Worm (Caenorhabditis elegans): ENCODE data around the gene Y57A10B.7.

Gene Y57A10B.7

DNA sequence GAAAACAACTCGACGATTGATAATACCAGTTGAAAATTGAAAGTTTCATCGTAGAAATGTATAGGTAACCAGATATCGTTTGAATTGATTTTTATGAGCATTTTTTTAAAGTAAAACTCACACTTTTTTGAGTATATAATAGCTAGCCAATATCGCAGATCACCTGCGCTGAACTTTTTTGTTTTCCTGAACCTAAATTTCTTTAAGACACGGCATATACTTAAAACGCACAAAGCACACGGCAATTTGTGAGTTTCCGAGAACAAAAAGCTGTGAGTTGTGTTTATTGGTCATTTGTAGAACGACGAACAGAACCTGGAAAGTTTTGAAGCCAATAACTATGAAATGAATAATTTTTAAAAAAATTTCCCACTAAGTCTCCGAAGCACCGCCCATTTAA, 8.2 kb upstream of the Y57A10B.7 start, which contains the start of gene sre-29:
sre-29 (minus strand) TSS at position 101 of the 400 bp plus-strand sequence.
- no peak for TF ChIP-seq unc-62 (GFP tag; optimal IDR thresholded peaks at IDR 0.05)

DNA sequence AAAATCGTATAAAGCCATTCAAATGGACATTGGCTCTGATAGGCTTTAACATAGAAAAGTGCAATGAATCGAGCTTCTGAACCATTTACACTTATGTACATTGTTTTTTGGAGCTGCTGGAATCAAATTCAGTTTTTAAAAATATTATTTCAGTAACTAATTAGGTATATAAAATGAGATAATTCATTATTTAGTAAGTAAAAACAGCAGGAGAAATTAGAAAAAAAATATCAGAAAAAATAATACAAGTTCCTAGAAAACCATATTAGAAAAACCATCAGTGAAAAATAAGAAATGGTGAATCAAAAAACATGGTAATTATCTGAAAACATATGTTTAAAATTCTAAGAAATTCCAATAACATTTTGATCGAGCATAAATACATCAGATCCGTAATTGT, 4.1 kb upstream of the Y57A10B.7 start, which contains the start of gene F57G9.7:
F57G9.7 (minus strand) TSS at position 101 of the 400 bp plus-strand sequence.
- TF ChIP-seq unc-62 (GFP tag; optimal IDR thresholded peaks at IDR 0.05): no peak

DNA sequence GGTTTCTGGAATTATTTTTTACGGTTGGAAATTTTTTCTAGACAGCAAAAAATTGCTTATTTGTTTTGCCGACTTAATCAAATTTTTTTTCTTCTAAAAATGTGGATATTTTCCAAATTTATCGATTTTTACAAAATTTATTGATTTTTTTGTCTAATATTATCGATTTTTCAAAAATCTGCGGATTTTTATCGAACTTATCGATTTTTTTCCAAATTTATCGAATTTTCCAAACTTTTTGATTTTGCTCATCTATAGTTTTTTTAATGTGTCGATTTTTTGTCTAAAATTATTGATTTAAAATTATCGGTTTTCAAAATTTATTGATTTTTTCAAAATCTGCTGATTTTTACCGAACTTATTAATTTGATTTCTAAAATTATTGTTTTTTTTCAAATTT, 548 bp upstream of the Y57A10B.7 start:
- TF ChIP-seq unc-62 (GFP tag; optimal IDR thresholded peaks at IDR 0.05): no peak

DNA sequence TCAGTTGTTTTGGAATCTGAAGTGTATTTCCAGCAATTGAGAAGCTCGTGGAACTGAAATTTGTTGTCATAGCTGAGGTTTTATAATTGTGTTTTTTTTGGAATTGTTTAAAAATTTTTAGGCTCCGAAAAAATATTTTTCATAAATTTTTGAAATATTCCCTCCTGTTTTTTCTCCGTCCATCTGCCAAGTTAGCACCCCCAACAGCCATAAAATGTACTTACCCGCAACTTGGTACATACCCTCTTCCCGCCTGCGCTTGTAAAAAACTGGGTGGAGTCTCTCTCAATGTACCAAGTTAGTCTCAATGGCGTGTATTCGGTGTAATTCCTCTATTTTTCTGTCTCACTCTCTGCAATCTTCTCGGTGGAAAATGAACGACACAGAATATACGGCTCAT, 3.8 kb downstream of the Y57A10B.7 start, which contains the start of gene Y57A10B.6:
Y57A10B.6 (plus strand) TSS at position 301 of the 400 bp plus-strand sequence.
- no peak for TF ChIP-seq unc-62 (GFP tag; optimal IDR thresholded peaks at IDR 0.05)

DNA sequence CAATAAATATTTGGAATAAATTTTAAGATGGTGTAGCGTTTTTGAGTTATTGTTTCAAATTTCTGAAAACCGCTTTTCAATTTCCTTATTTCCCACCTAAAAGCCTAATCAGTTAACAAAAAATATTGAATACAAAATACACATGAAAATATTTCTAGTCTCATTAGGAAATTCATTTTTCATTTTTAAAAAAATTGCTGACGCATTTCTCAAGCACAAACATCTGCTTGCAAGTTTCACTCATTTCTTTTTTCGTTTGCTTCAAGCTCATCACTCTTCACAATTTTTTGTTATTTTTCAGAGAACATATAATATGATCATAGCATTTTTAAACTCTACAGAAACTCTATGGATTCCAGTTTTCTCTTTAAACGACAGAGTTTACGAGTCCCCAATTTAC, 5.6 kb downstream of the Y57A10B.7 start, which contains the start of gene sre-41:
sre-41 (plus strand) TSS at position 301 of the 400 bp plus-strand sequence.
- no peak for TF ChIP-seq unc-62 (GFP tag; optimal IDR thresholded peaks at IDR 0.05)

DNA sequence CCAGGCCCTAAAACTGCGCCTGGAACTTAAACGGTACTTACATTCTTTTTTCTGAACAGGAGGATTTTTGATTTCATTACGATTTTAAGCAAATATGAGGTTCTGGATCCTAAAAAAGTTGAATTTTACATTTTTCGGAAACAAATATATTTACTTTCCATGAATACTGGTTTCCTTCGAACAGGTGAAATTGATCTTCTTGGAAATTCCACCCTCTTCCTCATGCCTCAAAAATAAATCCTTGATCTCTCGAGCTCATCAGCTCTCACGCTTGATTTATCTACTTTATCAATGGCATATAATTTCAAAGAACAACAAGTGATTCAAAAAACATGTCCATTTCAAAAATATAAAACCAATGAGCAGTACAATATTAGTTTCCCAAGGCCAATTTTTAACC, 6.1 kb downstream of the Y57A10B.7 start:
- no peak for TF ChIP-seq unc-62 (GFP tag; optimal IDR thresholded peaks at IDR 0.05)

DNA sequence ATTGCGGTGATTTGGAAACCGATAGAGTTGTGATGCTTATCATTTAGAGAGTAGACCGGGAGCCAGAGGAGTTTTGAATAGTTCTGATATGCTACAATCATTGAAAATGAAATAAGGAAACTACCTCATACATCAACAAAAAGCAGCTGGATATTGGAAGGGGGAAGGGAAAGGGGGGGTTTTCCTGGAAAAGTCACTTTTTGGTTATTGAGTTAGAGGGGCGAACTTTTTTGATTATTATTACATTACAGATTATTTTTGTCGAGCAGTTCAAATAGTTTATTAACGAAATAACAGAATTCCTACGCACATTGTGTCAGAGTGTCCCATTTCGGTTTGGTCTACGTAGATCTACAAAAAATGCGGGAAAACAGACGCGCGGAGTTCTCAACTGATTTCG, 6.8 kb downstream of the Y57A10B.7 start, which contains the start of gene sre-42:
sre-42 (minus strand) TSS at position 101 of the 400 bp plus-strand sequence.
- no peak for TF ChIP-seq unc-62 (GFP tag; optimal IDR thresholded peaks at IDR 0.05)

DNA sequence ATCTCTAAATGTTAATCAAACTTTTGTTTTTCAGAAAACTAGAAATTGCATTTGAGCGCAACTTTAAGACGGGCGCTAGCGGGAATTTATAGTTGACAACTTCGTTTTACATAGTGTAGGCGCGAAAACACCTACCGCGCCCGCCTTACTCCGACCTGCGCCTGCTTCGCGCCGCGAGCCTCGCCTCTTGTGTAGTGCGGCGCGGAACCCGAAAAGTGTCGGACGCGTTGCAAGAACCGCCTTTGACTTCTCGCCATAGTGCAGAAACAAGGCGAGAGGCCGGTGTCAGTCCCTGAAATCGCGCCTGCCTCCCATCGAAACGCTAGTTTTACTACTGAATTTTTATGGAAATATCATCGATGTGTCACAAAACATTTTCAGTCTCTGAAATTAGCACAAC, 7.8 kb downstream of the Y57A10B.7 start:
- no peak for TF ChIP-seq unc-62 (GFP tag; optimal IDR thresholded peaks at IDR 0.05)

DNA sequence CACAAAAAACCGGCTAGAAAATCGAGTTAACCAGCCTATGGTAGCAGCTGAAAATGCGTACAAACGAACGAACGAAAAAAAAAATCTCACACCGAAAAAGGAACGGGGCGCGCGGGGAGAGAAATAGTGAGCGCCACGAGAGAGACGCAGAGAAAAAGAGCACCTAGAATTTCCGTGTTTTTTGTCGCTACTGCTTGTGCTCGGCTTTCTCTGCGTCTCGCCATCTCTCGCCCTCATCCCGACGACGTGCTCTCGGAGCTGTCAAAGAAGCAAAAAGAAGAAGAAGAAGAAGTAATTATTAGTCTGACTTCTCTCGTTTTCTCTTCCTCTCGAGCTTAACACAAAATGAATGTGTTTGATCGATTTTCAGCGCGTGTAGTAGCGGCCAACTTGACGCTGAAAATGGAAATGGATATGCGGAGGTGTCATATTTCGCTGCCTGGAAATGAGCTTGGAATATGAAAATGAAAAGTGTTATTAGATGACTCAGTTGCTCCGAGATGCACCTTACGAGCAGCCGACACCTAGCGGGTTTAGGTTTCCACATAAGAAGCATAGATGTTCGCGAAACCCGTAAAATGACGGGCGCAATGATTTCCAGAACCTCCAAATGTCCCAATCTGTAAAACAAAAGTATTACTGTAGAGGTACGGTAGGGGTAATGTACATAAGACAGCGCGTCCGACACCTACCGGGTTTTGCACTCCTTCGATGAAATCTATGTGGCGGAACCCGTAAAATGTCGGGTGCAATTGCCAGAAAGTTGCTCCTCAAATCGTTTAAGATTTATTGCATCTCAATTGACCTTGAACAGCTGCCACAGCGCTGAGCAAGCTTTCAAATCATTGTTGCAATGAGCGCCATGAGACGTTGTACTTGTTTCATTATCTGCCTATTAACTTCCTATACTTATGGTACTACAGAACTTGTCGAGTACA, 10.7 kb downstream of the Y57A10B.7 start, which contains the start of gene btb-14:
btb-14 (plus strand) TSS at position 839 of the 938 bp plus-strand sequence.
- no peak for TF ChIP-seq unc-62 (GFP tag; optimal IDR thresholded peaks at IDR 0.05)

DNA sequence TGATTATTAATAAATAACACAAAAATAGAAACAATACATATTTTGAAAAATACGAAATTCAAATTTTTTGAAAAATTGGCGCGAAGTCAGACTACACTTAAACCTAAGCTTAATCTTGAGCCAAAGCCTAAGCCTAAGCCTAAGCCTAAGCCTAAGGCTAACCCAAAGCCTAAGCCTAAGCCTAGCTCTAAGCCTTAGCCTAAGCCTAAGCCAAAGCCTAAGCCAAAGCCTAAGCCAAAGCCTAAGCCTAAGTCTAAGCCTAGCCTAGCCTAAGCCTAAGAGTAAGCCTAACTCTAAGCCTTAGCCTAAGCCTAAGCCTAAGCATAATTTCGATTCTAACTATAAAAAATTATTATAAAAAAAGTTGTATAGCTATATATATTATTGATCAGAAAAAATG, 12.7 kb downstream of the Y57A10B.7 start:
- no peak for TF ChIP-seq unc-62 (GFP tag; optimal IDR thresholded peaks at IDR 0.05)

DNA sequence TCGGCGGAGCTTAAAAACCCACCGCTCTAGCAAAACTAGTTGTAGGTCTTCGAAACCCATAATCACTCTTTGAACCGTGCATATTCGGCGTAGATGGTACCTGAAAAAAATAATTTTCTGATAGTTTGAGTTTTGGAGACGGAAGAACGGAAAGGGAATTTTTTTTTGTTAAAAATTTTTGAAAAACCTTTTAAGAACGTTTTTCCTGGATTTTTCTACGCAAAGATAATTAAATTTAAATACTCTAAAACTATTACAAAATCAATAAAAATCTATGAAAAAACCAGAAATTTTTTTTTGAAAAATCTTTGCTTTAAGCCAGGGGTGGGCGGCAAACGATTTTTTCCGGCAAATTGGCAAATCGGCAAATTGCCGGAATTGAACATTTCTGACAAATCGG, 14.2 kb downstream of the Y57A10B.7 start, which contains the start of gene marc-5:
marc-5 (minus strand) TSS at position 101 of the 400 bp plus-strand sequence.
- TF ChIP-seq unc-62 (GFP tag; optimal IDR thresholded peaks at IDR 0.05): no peak

DNA sequence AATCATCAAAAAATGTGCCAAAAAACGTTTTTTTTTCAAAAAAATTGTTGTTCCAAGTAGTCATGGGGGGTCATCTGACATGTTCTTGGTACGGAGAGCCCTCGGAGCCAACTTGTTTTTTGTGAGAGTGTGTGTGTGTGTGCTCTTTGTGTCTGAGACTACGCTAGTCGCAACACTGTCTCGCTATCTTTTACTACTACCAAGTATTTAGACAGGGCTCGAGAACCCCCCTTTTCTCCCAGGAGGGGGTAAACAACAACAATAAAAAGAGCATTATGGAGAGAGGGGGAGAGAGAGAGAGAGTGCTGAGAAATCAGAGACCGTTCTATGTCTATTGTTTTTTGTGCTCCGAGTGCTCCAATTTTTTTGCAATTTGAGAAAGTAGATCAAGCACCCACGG, 14.8 kb downstream of the Y57A10B.7 start:
- no peak for TF ChIP-seq unc-62 (GFP tag; optimal IDR thresholded peaks at IDR 0.05)

DNA sequence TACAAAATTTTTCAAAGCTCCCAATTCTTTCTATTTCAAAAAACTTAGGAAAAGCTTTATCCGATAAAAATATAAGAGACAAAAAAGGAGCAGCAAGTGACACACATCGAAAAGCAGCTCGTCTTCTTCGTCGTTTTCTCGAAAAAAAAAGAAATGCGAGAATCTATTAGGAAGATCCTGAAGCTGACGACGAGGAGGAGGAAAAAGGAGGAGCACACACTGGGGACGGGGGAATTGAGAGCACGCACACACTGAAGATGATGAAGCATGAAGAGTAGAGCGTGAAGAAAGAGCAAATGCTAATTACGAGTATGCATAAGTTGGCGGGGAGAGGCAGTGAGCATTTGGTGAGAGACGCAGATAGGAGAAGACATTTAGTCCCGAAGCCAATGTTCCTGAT, 19.7 kb downstream of the Y57A10B.7 start:
- TF ChIP-seq unc-62 (GFP tag; optimal IDR thresholded peaks at IDR 0.05): no peak

DNA sequence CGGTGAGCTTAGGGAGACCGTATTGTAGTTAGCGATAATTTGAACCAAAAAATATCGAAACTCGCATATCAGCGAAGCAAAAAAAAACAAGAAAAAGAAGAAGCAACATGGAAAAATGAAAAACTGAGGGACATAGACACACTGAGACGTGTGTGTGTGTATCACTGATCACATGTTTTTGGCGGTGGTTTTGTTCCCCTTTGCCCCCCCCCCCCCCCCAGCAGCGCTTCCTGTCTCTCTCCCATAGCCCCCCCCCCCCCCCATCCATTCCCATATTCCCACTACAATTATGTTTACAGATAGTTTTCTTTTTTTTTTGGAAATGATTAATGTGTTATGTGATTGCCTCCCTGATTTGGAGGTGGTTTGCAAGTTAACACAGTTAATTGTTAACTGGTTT, 24.4 kb downstream of the Y57A10B.7 start:
- no peak for TF ChIP-seq unc-62 (GFP tag; optimal IDR thresholded peaks at IDR 0.05)

DNA sequence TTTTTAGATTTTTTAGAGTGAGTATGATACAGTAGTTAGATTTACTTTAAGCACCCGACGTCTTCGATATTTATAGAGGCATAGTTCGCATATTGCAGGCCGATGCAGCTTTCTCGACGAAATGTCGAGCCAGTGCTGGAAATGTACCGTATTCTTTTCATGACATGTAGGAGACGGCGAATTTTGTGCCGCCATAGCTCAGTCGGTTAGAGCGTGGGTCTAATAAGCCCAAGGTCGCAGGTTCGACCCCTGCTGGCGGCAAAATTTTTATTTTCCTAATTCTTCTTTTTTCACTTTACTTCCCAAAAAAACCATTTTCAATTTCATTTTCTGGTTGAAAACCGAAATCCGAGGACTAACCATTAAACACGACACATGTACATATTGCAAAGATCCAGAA, 31.3 kb downstream of the Y57A10B.7 start:
- TF ChIP-seq unc-62 (GFP tag; optimal IDR thresholded peaks at IDR 0.05): no peak

DNA sequence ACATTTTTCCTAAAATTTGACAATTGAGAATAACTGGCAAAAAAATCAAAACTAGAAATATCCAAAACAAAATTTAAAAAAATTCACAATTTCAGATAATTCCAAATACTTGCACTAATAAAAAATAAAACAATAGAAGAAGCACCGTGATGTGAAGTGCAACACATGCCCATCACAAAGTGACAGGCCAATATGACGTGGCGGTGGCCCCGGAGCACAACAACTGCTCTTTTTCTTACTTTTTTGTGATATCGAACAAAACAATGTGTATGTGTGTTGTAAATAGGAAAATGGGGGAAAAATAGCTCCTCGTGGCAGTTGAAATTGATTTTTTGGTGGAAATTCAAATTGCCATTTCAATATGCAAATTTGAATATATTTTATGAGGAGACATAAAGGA, 39.8 kb downstream of the Y57A10B.7 start:
- no peak for TF ChIP-seq unc-62 (GFP tag; optimal IDR thresholded peaks at IDR 0.05)

DNA sequence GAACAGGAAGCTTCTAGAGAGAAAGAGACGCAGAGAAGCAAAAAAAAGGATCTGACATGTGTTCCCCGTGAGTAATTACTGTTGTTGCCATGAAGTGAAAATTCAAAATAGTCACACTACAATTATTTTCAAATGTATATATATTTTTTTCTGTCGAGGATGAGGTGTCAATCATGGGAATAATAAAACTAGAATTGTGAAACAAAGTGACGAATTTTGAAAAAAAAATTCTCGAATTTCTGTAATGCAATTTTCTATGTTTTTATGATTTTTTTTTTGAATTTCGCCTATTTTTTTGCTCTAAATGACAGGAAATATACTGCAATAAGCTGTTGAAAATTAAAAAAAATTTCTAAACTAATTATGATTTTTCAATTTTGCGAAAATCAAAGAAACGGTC, 40.5 kb downstream of the Y57A10B.7 start:
- TF ChIP-seq unc-62 (GFP tag; optimal IDR thresholded peaks at IDR 0.05): no peak
